Worm (Caenorhabditis elegans) whole organism, late embryonic: ENCODE data around the gene rgs-7.

Experiments
- ahr-1 ChIP-seq: sonication (generic microtip); optimal IDR thresholded peaks from 2 replicates; lab custom pipeline; 2016; ENCODE audit warnings: missing genetic modification characterization, missing compliant biosample characterization
- ceh-22 ChIP-seq: sonication (generic microtip); optimal IDR thresholded peaks from 2 replicates; lab custom pipeline; 2017; ENCODE audit warnings: missing biosample characterization, missing genetic modification characterization
- ceh-6 ChIP-seq: fragments of 200-800 bp; sonication (Bioruptor generic); optimal IDR thresholded peaks from 2 replicates; lab custom pipeline; 2018; ENCODE audit warnings: mild to moderate bottlenecking, missing genetic modification characterization, missing compliant biosample characterization
- hlh-15 ChIP-seq: sonication (generic microtip); optimal IDR thresholded peaks from 2 replicates; lab custom pipeline; 2016; ENCODE audit warnings: missing genetic modification characterization, missing compliant biosample characterization
- hlh-6 ChIP-seq: sonication (generic microtip); optimal IDR thresholded peaks from 2 replicates; lab custom pipeline; 2016; ENCODE audit warnings: missing genotype, missing genetic modification characterization, missing compliant biosample characterization
- mec-3 ChIP-seq: sonication (generic microtip); optimal IDR thresholded peaks from 2 replicates; lab custom pipeline; 2016; ENCODE audit warnings: borderline replicate concordance, missing genetic modification characterization, missing compliant biosample characterization
- pqm-1 ChIP-seq: sonication (generic microtip); optimal IDR thresholded peaks from 2 replicates; lab custom pipeline; 2016; ENCODE audit warnings: missing genetic modification characterization, missing compliant biosample characterization
- sox-2 ChIP-seq: fragments of 200-800 bp; sonication (Bioruptor generic); IDR thresholded peaks from 2 replicates; pipeline ENCODE4 v1.3.6; 2022; ENCODE audit warnings: missing genetic modification reagents, missing genetic modification characterization, missing compliant biosample characterization
- syd-9 ChIP-seq: sonication (generic microtip); optimal IDR thresholded peaks from 2 replicates; lab custom pipeline; 2016; ENCODE audit warnings: mild to moderate bottlenecking, missing genetic modification characterization, moderate library complexity, missing compliant biosample characterization
- ztf-16 ChIP-seq: sonication (generic microtip); optimal IDR thresholded peaks from 2 replicates; lab custom pipeline; 2017; ENCODE audit warnings: missing genetic modification characterization, missing compliant biosample characterization

DNA sequence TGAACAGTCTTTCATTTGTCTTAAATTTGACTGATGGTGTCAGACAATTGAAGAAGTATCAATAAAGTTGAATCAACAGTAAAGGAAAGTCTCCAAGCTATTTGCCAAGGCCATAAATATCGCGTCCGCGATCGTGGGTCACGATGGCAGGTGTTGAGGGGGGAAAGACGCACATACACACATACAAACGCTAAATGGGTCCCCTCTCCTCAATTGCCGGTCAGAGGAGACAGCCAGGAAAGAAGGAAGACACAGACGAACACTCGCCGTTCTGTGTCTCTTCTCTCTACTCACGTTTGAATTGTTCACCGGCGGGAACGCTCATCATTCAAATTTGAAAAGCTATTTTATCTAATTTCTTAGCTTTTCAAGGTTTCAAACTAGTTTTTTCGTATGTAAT lies 1.5 kb upstream of the rgs-7 start:
- no peak for TF ChIP-seq hlh-15
- no peak for TF ChIP-seq ahr-1
- TF ChIP-seq mec-3, result no peak
- TF ChIP-seq sox-2 (GFP tag; lab: Robert Waterston, UW), result no peak
- TF ChIP-seq pqm-1 (tag; lab: Kevin White, UChicago), result no peak
- TF ChIP-seq ztf-16 (tag; lab: Kevin White, UChicago), result no peak
- no peak for TF ChIP-seq ceh-6 (GFP tag; lab: Kevin White, UChicago)
- no peak for TF ChIP-seq syd-9 (tag; lab: Kevin White, UChicago)
- TF ChIP-seq hlh-6 (tag; lab: Kevin White, UChicago), result no peak
- TF ChIP-seq ceh-22, result no peak
